Worm (Caenorhabditis elegans) whole organism, late embryonic: ENCODE results near the gene C46F2.1.

Experiments
- C08G9.2 ChIP-seq: sonication (generic microtip); optimal IDR thresholded peaks from 2 replicates; lab custom pipeline; 2016; ENCODE audit warnings: mild to moderate bottlenecking, missing genetic modification characterization, moderate library complexity, missing compliant biosample characterization
- K09A11.1 ChIP-seq: sonication (generic microtip); optimal IDR thresholded peaks from 2 replicates; lab custom pipeline; 2017; ENCODE audit warnings: antibody characterized with exemption, mild to moderate bottlenecking, missing genetic modification characterization, missing compliant biosample characterization; ENCODE audit not compliant: insufficient read depth
- T23F11.4 ChIP-seq: fragments of 200-800 bp; sonication (Bioruptor generic); optimal IDR thresholded peaks from 2 replicates; lab custom pipeline; 2018; ENCODE audit warnings: mild to moderate bottlenecking, missing genetic modification characterization, missing compliant biosample characterization
- ahr-1 ChIP-seq: sonication (generic microtip); optimal IDR thresholded peaks from 2 replicates; lab custom pipeline; 2016; ENCODE audit warnings: missing genetic modification characterization, missing compliant biosample characterization
- ama-1 ChIP-seq: fragments of 150-350 bp; optimal IDR thresholded peaks from 2 replicates; lab custom pipeline; 2014
- ceh-19 ChIP-seq: fragments of 200-800 bp; sonication (Bioruptor generic); optimal IDR thresholded peaks from 2 replicates; lab custom pipeline; 2018; ENCODE audit warnings: mild to moderate bottlenecking, missing genetic modification characterization, missing compliant biosample characterization
- ceh-24 ChIP-seq: sonication (generic microtip); optimal IDR thresholded peaks from 2 replicates; lab custom pipeline; 2016; ENCODE audit warnings: mild to moderate bottlenecking, missing genetic modification characterization, missing compliant biosample characterization
- ceh-34 ChIP-seq: sonication (generic microtip); optimal IDR thresholded peaks from 2 replicates; lab custom pipeline; 2016; ENCODE audit warnings: mild to moderate bottlenecking, missing genetic modification characterization, missing compliant biosample characterization
- ceh-48 ChIP-seq: sonication (generic microtip); optimal IDR thresholded peaks from 2 replicates; lab custom pipeline; 2016; ENCODE audit warnings: missing genetic modification characterization, inconsistent platforms, missing compliant biosample characterization
- elt-4 ChIP-seq: sonication (generic microtip); optimal IDR thresholded peaks from 2 replicates; lab custom pipeline; 2016; ENCODE audit warnings: missing genetic modification characterization, missing compliant biosample characterization
- ets-4 ChIP-seq: sonication (generic microtip); optimal IDR thresholded peaks from 2 replicates; lab custom pipeline; 2016; ENCODE audit warnings: missing genetic modification characterization, missing compliant biosample characterization
- fkh-6 ChIP-seq: sonication (generic microtip); optimal IDR thresholded peaks from 2 replicates; lab custom pipeline; 2016; ENCODE audit warnings: missing genetic modification characterization, missing compliant biosample characterization
- hlh-30 ChIP-seq: sonication (generic microtip); optimal IDR thresholded peaks from 2 replicates; lab custom pipeline; 2017; ENCODE audit warnings: antibody characterized with exemption, missing genetic modification characterization, missing compliant biosample characterization; ENCODE audit not compliant: insufficient read depth
- hlh-8 ChIP-seq: sonication (generic microtip); optimal IDR thresholded peaks from 2 replicates; lab custom pipeline; 2016; ENCODE audit warnings: missing genotype, missing genetic modification characterization, missing compliant biosample characterization
- nfya-1 ChIP-seq: sonication (generic microtip); optimal IDR thresholded peaks from 2 replicates; lab custom pipeline; 2017; ENCODE audit warnings: missing genetic modification characterization, mild to moderate bottlenecking, missing compliant biosample characterization, antibody characterized with exemption, moderate library complexity
- nhr-11 ChIP-seq: fragments of 150-350 bp; optimal IDR thresholded peaks from 2 replicates; lab custom pipeline; 2014; ENCODE audit warnings: missing biosample characterization, missing genetic modification characterization
- nhr-232 ChIP-seq: sonication (generic microtip); optimal IDR thresholded peaks from 2 replicates; lab custom pipeline; 2016; ENCODE audit warnings: missing genetic modification characterization, missing compliant biosample characterization
- odd-2 ChIP-seq: sonication (generic microtip); optimal IDR thresholded peaks from 2 replicates; lab custom pipeline; 2017; ENCODE audit warnings: antibody characterized with exemption, mild to moderate bottlenecking, missing genetic modification characterization, missing compliant biosample characterization
- pat-9 ChIP-seq: fragments of 200-800 bp; sonication (Bioruptor generic); optimal IDR thresholded peaks from 2 replicates; lab custom pipeline; 2018; ENCODE audit warnings: mild to moderate bottlenecking, missing genetic modification characterization, moderate library complexity, missing compliant biosample characterization
- pax-1 ChIP-seq: fragments of 150-350 bp; optimal IDR thresholded peaks from 2 replicates; lab custom pipeline; 2014; ENCODE audit warnings: missing biosample characterization, missing genetic modification characterization
- pha-4 ChIP-seq: fragments of 150-350 bp; optimal IDR thresholded peaks from 2 replicates; lab custom pipeline; 2018; ENCODE audit warnings: missing biosample characterization, missing genetic modification reagents, missing genetic modification characterization
- pqm-1 ChIP-seq: sonication (generic microtip); optimal IDR thresholded peaks from 2 replicates; lab custom pipeline; 2016; ENCODE audit warnings: missing genetic modification characterization, missing compliant biosample characterization
- pros-1 ChIP-seq: fragments of 150-350 bp; optimal IDR thresholded peaks from 2 replicates; lab custom pipeline; 2014; ENCODE audit warnings: missing biosample characterization, missing genetic modification reagents, missing genetic modification characterization
- ref-2 ChIP-seq: sonication (generic microtip); optimal IDR thresholded peaks from 2 replicates; lab custom pipeline; 2016; ENCODE audit warnings: missing genetic modification characterization, missing compliant biosample characterization
- rnt-1 ChIP-seq: sonication (generic microtip); optimal IDR thresholded peaks from 2 replicates; lab custom pipeline; 2016; ENCODE audit warnings: missing genetic modification characterization, missing compliant biosample characterization
- sdc-2 ChIP-seq: sonication (generic microtip); optimal IDR thresholded peaks from 2 replicates; lab custom pipeline; 2016; ENCODE audit warnings: missing genotype, missing genetic modification characterization, missing compliant biosample characterization
- sox-4 ChIP-seq: sonication (generic microtip); optimal IDR thresholded peaks from 2 replicates; lab custom pipeline; 2017; ENCODE audit warnings: mild to moderate bottlenecking, missing genetic modification characterization, inconsistent platforms, missing compliant biosample characterization
- syd-9 ChIP-seq: sonication (generic microtip); optimal IDR thresholded peaks from 2 replicates; lab custom pipeline; 2016; ENCODE audit warnings: mild to moderate bottlenecking, missing genetic modification characterization, moderate library complexity, missing compliant biosample characterization
- unc-3 ChIP-seq, 2 experiments: fragments of 200-800 bp in 1 of 2; sonication (Bioruptor generic) in 1 of 2; sonication (generic microtip) in 1 of 2; conservative IDR thresholded peaks in 1 of 2; optimal IDR thresholded peaks in 1 of 2; 2 replicates each; pipeline versions ENCODE4 v1.3.6 to Lab custom; 2016 to 2022; ENCODE audit warnings: missing compliant biosample characterization in 2 of 2, missing genetic modification characterization in 2 of 2, missing genetic modification reagents in 1 of 2
- unc-55 ChIP-seq: sonication (generic microtip); optimal IDR thresholded peaks from 2 replicates; lab custom pipeline; 2017; ENCODE audit warnings: missing biosample characterization, missing genetic modification reagents, missing genetic modification characterization
- zip-5 ChIP-seq: sonication (generic microtip); optimal IDR thresholded peaks from 2 replicates; lab custom pipeline; 2016; ENCODE audit warnings: missing genetic modification characterization, missing compliant biosample characterization

The C46F2.1 gene

ce11 chrX:8120281-8120680, 42.4 kb downstream of the C46F2.1 start:
- no peak for TF ChIP-seq nhr-11 (tag; lab: Kevin White, UChicago)
- no peak for TF ChIP-seq C08G9.2
- TF ChIP-seq odd-2 = no peak
- no peak for TF ChIP-seq hlh-30 (tag; lab: Kevin White, UChicago)
- TF ChIP-seq unc-3 (GFP tag; conservative IDR thresholded peaks at IDR 0.05; lab: Robert Waterston, UW) = no peak
- no peak for TF ChIP-seq unc-3 (tag; optimal IDR thresholded peaks at IDR 0.05; lab: Kevin White, UChicago)
- TF ChIP-seq unc-55 (GFP tag; lab: Kevin White, UChicago) = no peak
- no peak for TF ChIP-seq ceh-24
- TF ChIP-seq ceh-48 (tag; lab: Kevin White, UChicago) = no peak
- TF ChIP-seq sox-4 (tag; lab: Kevin White, UChicago) = no peak
- TF ChIP-seq syd-9 = no peak
- no peak for TF ChIP-seq sdc-2 (tag; lab: Kevin White, UChicago)
- no peak for TF ChIP-seq rnt-1 (tag; lab: Kevin White, UChicago)
- TF ChIP-seq K09A11.1 (tag; lab: Kevin White, UChicago) = no peak
- TF ChIP-seq ref-2 = no peak
- TF ChIP-seq, all 69 proteins: peak for 0

DNA sequence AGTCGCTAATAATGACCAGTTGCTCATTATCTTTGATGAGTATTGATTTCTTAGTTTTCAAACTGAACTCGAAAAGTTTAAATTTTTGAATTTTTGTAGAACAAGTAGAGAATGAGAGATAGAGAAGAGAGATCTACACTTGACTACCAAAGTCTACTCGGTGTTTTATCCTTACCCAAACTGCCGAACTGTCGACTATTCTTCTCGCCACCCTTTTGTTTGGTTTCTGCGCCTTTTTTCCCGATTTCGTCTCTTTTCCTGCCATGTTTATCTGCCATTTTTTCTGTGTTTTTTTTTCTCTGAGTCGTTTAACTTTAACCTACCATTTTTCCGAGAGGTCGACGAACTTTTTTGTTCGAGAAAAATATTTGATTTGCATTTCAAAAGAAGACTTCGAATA, 45.3 kb downstream of the C46F2.1 start, which contains the start of gene C02B8.12:
Gene C02B8.12 (minus strand): TSS at position 175 of the 400 bp plus-strand sequence.
- no peak for TF ChIP-seq ceh-19
- TF ChIP-seq ceh-34 = no peak
- TF ChIP-seq ceh-48 (tag; lab: Kevin White, UChicago) = no peak
- TF ChIP-seq pqm-1 = no peak
- no peak for TF ChIP-seq K09A11.1 (tag; lab: Kevin White, UChicago)
- no peak for TF ChIP-seq ahr-1 (tag; lab: Kevin White, UChicago)
- TF ChIP-seq ama-1 (lab: Kevin White, UChicago) = no peak
- no peak for TF ChIP-seq pha-4 (tag; lab: Kevin White, UChicago)
- TF ChIP-seq pros-1 (tag; lab: Kevin White, UChicago) = no peak
- no peak for TF ChIP-seq unc-55 (GFP tag; lab: Kevin White, UChicago)
- TF ChIP-seq fkh-6 (tag; lab: Kevin White, UChicago) = no peak
- no peak for TF ChIP-seq nfya-1 (tag; lab: Kevin White, UChicago)
- TF ChIP-seq zip-5 (tag; lab: Kevin White, UChicago) = no peak
- no peak for TF ChIP-seq hlh-30 (tag; lab: Kevin White, UChicago)
- TF ChIP-seq T23F11.4 = no peak
- no peak for TF ChIP-seq elt-4 (tag; lab: Kevin White, UChicago)
- TF ChIP-seq nhr-232 = no peak
- no peak for TF ChIP-seq pat-9 (tag; lab: Kevin White, UChicago)

DNA sequence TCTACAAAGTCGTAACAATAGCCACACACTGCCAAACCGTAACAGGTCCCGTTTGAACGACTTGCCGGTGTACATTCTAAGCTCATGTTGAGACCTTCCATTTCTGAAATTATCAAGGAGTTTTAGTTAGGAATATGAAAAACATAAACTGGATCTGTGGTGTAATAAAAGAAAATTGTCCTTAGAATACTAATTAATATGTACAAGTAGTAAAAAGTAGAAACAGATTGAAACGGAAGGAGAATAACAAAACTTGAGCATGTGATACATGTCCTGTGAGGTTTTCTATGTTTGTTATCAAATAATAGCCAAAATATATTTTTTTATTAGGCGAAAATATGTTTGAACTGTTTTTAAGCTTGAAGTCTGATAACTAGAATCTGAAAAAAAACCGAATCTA, 51.7 kb downstream of the C46F2.1 start, which contains the start of gene frpr-1:
Gene frpr-1 (minus strand): TSS at position 101 of the 400 bp plus-strand sequence.
- TF ChIP-seq pat-9 (tag; lab: Kevin White, UChicago) (no peak), hlh-8 (tag; lab: Kevin White, UChicago) (no peak), pax-1 (tag; lab: Kevin White, UChicago) (no peak), ets-4 (tag; lab: Kevin White, UChicago) (no peak), ceh-34 (no peak)
